Fruit fly (Drosophila melanogaster) whole organism, embryonic: ENCODE data around the gene dec.
A peak's percentile ranks its signal among the peaks of the same experiment; 100 is the strongest.

Experiments used
- Aef1 ChIP-seq: fragments of 200-800 bp; sonication (Bioruptor generic); IDR thresholded peaks from 3 replicates; pipeline ENCODE4 v1.3.6; 2022; ENCODE audit warnings: missing biosample characterization, missing genetic modification characterization
- Antp ChIP-seq: fragments of 200-800 bp; sonication (Bioruptor generic); optimal IDR thresholded peaks from 3 replicates; lab custom pipeline; 2016; ENCODE audit warnings: missing biosample characterization, missing genetic modification characterization
- Awh ChIP-seq: fragments of 200-800 bp; sonication (Bioruptor generic); IDR thresholded peaks from 2 replicates; pipeline ENCODE4, ENCODE4 v1.3.6; 2022; ENCODE audit warnings: missing biosample characterization, missing genetic modification characterization
- BEAF-32 ChIP-seq: fragments of 200-800 bp; sonication (Bioruptor generic); optimal IDR thresholded peaks from 3 replicates; lab custom pipeline; 2017; ENCODE audit warnings: missing biosample characterization, missing genetic modification characterization, mild to moderate bottlenecking, moderate library complexity, missing genetic modification reagents
- CG10366 ChIP-seq: fragments of 200-800 bp; sonication (Bioruptor generic); IDR thresholded peaks from 2 replicates; pipeline ENCODE4 v1.3.6; 2022; ENCODE audit warnings: missing biosample characterization, missing genetic modification characterization
- CG10431 ChIP-seq: fragments of 200-800 bp; sonication (Bioruptor generic); optimal IDR thresholded peaks from 3 replicates; lab custom pipeline; 2018; ENCODE audit warnings: missing biosample characterization, mild to moderate bottlenecking, missing genetic modification characterization
- CG10979 ChIP-seq: fragments of 200-800 bp; sonication (Bioruptor generic); optimal IDR thresholded peaks from 2 replicates; lab custom pipeline; 2018; ENCODE audit warnings: missing biosample characterization, mild to moderate bottlenecking, missing genetic modification characterization, moderate library complexity
- CG12155 ChIP-seq: fragments of 200-800 bp; sonication (Bioruptor generic); optimal IDR thresholded peaks from 3 replicates; lab custom pipeline; 2016; ENCODE audit warnings: missing biosample characterization, missing genetic modification characterization
- CG13894 ChIP-seq: fragments of 200-800 bp; sonication (Bioruptor generic); optimal IDR thresholded peaks from 3 replicates; lab custom pipeline; 2018; ENCODE audit warnings: missing biosample characterization, mild to moderate bottlenecking, missing genetic modification characterization, moderate library complexity
- CG14710 ChIP-seq: fragments of 200-800 bp; sonication (Bioruptor generic); optimal IDR thresholded peaks from 3 replicates; lab custom pipeline; 2019; ENCODE audit warnings: missing biosample characterization, mild to moderate bottlenecking, missing genetic modification characterization, moderate library complexity
- CG14965 ChIP-seq: fragments of 200-800 bp; sonication (Bioruptor generic); optimal IDR thresholded peaks from 2 replicates; lab custom pipeline; 2016; ENCODE audit warnings: missing biosample characterization, missing genetic modification characterization, borderline replicate concordance
- CG15073 ChIP-seq: fragments of 200-800 bp; sonication (Bioruptor generic); optimal IDR thresholded peaks from 2 replicates; lab custom pipeline; 2016; ENCODE audit warnings: missing biosample characterization, missing genetic modification characterization
- CG1603 ChIP-seq: fragments of 200-800 bp; sonication (Bioruptor generic); optimal IDR thresholded peaks from 2 replicates; lab custom pipeline; 2019; ENCODE audit warnings: missing biosample characterization, mild to moderate bottlenecking, missing genetic modification characterization, moderate library complexity
- CG1647 ChIP-seq: fragments of 200-800 bp; sonication (Bioruptor generic); optimal IDR thresholded peaks from 3 replicates; lab custom pipeline; 2016; ENCODE audit warnings: missing biosample characterization, missing genetic modification characterization
- CG16813 ChIP-seq: fragments of 200-800 bp; sonication (Bioruptor generic); IDR thresholded peaks from 3 replicates; pipeline ENCODE4 v1.3.6; 2022; ENCODE audit warnings: missing biosample characterization, missing genetic modification characterization; ENCODE audit not compliant: partially characterized antibody
- CG17359 ChIP-seq: fragments of 200-800 bp; sonication (Bioruptor generic); optimal IDR thresholded peaks from 3 replicates; lab custom pipeline; 2018; ENCODE audit warnings: missing biosample characterization, mild to moderate bottlenecking, missing genetic modification characterization, moderate library complexity
- CG17385 ChIP-seq: fragments of 200-800 bp; sonication (Bioruptor generic); optimal IDR thresholded peaks from 3 replicates; lab custom pipeline; 2018; ENCODE audit warnings: missing biosample characterization, mild to moderate bottlenecking, missing genetic modification characterization
- CG1792 ChIP-seq: fragments of 200-800 bp; sonication (Bioruptor generic); optimal IDR thresholded peaks from 2 replicates; lab custom pipeline; 2016; ENCODE audit warnings: missing biosample characterization, missing genetic modification characterization
- CG2120 ChIP-seq: fragments of 200-800 bp; sonication (Bioruptor generic); optimal IDR thresholded peaks from 3 replicates; lab custom pipeline; 2016; ENCODE audit warnings: missing biosample characterization, missing genetic modification characterization
- CG30431 ChIP-seq: fragments of 200-800 bp; sonication (Bioruptor generic); optimal IDR thresholded peaks from 2 replicates; lab custom pipeline; 2017; ENCODE audit warnings: missing biosample characterization, missing genetic modification characterization
- CG34224 ChIP-seq: fragments of 200-800 bp; sonication (Bioruptor generic); IDR thresholded peaks from 3 replicates; pipeline ENCODE4 v1.3.6; 2022; ENCODE audit warnings: missing biosample characterization, missing genetic modification characterization; ENCODE audit not compliant: partially characterized antibody
- CG7928 ChIP-seq: fragments of 200-800 bp; sonication (Bioruptor generic); optimal IDR thresholded peaks from 2 replicates; lab custom pipeline; 2017; ENCODE audit warnings: missing biosample characterization, mild to moderate bottlenecking, missing genetic modification characterization
- Dip2 ChIP-seq: fragments of 200-800 bp; sonication (Bioruptor generic); IDR thresholded peaks from 2 replicates; pipeline ENCODE4 v1.3.6; 2022; ENCODE audit warnings: missing biosample characterization, missing genetic modification characterization
- ERR ChIP-seq: fragments of 200-800 bp; sonication (Bioruptor generic); optimal IDR thresholded peaks from 2 replicates; lab custom pipeline; 2016; ENCODE audit warnings: missing biosample characterization, missing genetic modification characterization
- GATAe ChIP-seq: fragments of 200-800 bp; sonication (Bioruptor generic); conservative IDR thresholded peaks from 2 replicates; pipeline ENCODE4 v1.3.6; 2022; ENCODE audit warnings: missing biosample characterization, missing genetic modification characterization
- Gug ChIP-seq: fragments of 200-800 bp; sonication (Bioruptor generic); IDR thresholded peaks from 4 replicates; pipeline ENCODE4 v1.3.6; 2022; ENCODE audit warnings: missing biosample characterization, missing genetic modification characterization
- HLH4C ChIP-seq: fragments of 200-800 bp; sonication (Bioruptor generic); IDR thresholded peaks from 3 replicates; pipeline ENCODE4 v1.3.6; 2022; ENCODE audit warnings: missing biosample characterization, missing genetic modification characterization; ENCODE audit not compliant: partially characterized antibody
- HmgZ ChIP-seq: fragments of 200-800 bp; sonication (Bioruptor generic); optimal IDR thresholded peaks from 2 replicates; lab custom pipeline; 2018; ENCODE audit warnings: missing biosample characterization, mild to moderate bottlenecking, missing genetic modification characterization
- Optix ChIP-seq: fragments of 200-800 bp; sonication (Bioruptor generic); IDR thresholded peaks from 3 replicates; pipeline ENCODE4 v1.3.6; 2022; ENCODE audit warnings: missing biosample characterization, missing genetic modification characterization
- Sox102F ChIP-seq: fragments of 200-800 bp; sonication (Bioruptor generic); optimal IDR thresholded peaks from 2 replicates; lab custom pipeline; 2018; ENCODE audit warnings: missing biosample characterization, mild to moderate bottlenecking, missing genetic modification characterization, moderate library complexity
- al ChIP-seq: fragments of 200-800 bp; sonication (Bioruptor generic); IDR thresholded peaks from 2 replicates; pipeline ENCODE4 v1.3.6; 2022; ENCODE audit warnings: missing biosample characterization, missing genetic modification characterization
- ase ChIP-seq: fragments of 200-800 bp; sonication (Bioruptor generic); IDR thresholded peaks from 3 replicates; pipeline ENCODE4 v1.3.6; 2022; ENCODE audit warnings: missing biosample characterization, missing genetic modification characterization
- bigmax ChIP-seq: fragments of 200-800 bp; sonication (Bioruptor generic); optimal IDR thresholded peaks from 2 replicates; lab custom pipeline; 2018; ENCODE audit warnings: missing biosample characterization, mild to moderate bottlenecking, missing genetic modification characterization
- bowl ChIP-seq: fragments of 200-800 bp; sonication (Bioruptor generic); IDR thresholded peaks from 2 replicates; pipeline ENCODE4 v1.3.6; 2022; ENCODE audit warnings: missing biosample characterization, missing genetic modification characterization
- caup ChIP-seq: fragments of 200-800 bp; sonication (Bioruptor generic); optimal IDR thresholded peaks from 3 replicates; lab custom pipeline; 2017; ENCODE audit warnings: missing biosample characterization, mild to moderate bottlenecking, missing genetic modification characterization, moderate library complexity; ENCODE audit not compliant: severe bottlenecking
- crc ChIP-seq: fragments of 200-800 bp; sonication (Bioruptor generic); optimal IDR thresholded peaks from 2 replicates; lab custom pipeline; 2016; ENCODE audit warnings: missing biosample characterization, missing genetic modification characterization
- crol ChIP-seq: fragments of 200-800 bp; sonication (Bioruptor generic); IDR thresholded peaks from 2 replicates; pipeline ENCODE4 v1.3.6; 2022; ENCODE audit warnings: missing biosample characterization, missing genetic modification characterization
- dysf ChIP-seq: fragments of 200-800 bp; sonication (Bioruptor generic); IDR thresholded peaks from 3 replicates; pipeline ENCODE4 v1.3.6; 2022; ENCODE audit warnings: missing biosample characterization, missing genetic modification characterization
- ewg ChIP-seq: fragments of 200-800 bp; sonication (Bioruptor generic); optimal IDR thresholded peaks from 3 replicates; lab custom pipeline; 2017; ENCODE audit warnings: mild to moderate bottlenecking, missing biosample characterization, missing genetic modification reagents, missing genetic modification characterization
- fd102C ChIP-seq: fragments of 200-800 bp; sonication (Bioruptor generic); optimal IDR thresholded peaks from 2 replicates; lab custom pipeline; 2018; ENCODE audit warnings: missing biosample characterization, mild to moderate bottlenecking, missing genetic modification characterization, moderate library complexity
- her ChIP-seq: fragments of 200-800 bp; sonication (Bioruptor generic); optimal IDR thresholded peaks from 2 replicates; lab custom pipeline; 2016; ENCODE audit warnings: missing biosample characterization, missing genetic modification characterization
- org-1 ChIP-seq: fragments of 200-800 bp; sonication (Bioruptor generic); optimal IDR thresholded peaks from 2 replicates; lab custom pipeline; 2017; ENCODE audit warnings: missing biosample characterization, missing genetic modification characterization
- prd ChIP-seq, 3 experiments: fragments of >200 bp in 2 of 3; fragments of 200-800 bp in 1 of 3; sonication (Bioruptor generic) in 1 of 3; optimal IDR thresholded peaks in 2 of 3; IDR thresholded peaks in 1 of 3; 2 replicates in 2 of 3; 3 replicates in 1 of 3; pipeline versions ENCODE4 v1.3.6 to Lab custom; 2017 to 2022; ENCODE audit warnings: missing biosample characterization in 1 of 3, missing genetic modification characterization in 1 of 3
- pzg ChIP-seq: fragments of 200-800 bp; sonication (Bioruptor generic); optimal IDR thresholded peaks from 3 replicates; lab custom pipeline; 2018; ENCODE audit warnings: missing biosample characterization, mild to moderate bottlenecking, missing genetic modification characterization, moderate library complexity
- repo ChIP-seq: fragments of 200-800 bp; sonication (Bioruptor generic); optimal IDR thresholded peaks from 2 replicates; lab custom pipeline; 2016; ENCODE audit warnings: missing biosample characterization, missing genetic modification characterization
- run ChIP-seq: fragments of 200-800 bp; sonication (Bioruptor generic); optimal IDR thresholded peaks from 3 replicates; lab custom pipeline; 2018; ENCODE audit warnings: missing biosample characterization, mild to moderate bottlenecking, missing genetic modification characterization
- shn ChIP-seq: fragments of 200-800 bp; sonication (Bioruptor generic); optimal IDR thresholded peaks from 3 replicates; lab custom pipeline; 2016; ENCODE audit warnings: missing biosample characterization, missing genetic modification characterization
- tna ChIP-seq: fragments of 200-800 bp; sonication (Bioruptor generic); IDR thresholded peaks from 2 replicates; pipeline ENCODE4 v1.3.6; 2022; ENCODE audit warnings: missing biosample characterization, missing genetic modification characterization; ENCODE audit not compliant: partially characterized antibody
- wek ChIP-seq: fragments of 200-800 bp; sonication (Bioruptor generic); optimal IDR thresholded peaks from 3 replicates; lab custom pipeline; 2018; ENCODE audit warnings: missing biosample characterization, mild to moderate bottlenecking, missing genetic modification characterization, moderate library complexity

dec gene

DNA sequence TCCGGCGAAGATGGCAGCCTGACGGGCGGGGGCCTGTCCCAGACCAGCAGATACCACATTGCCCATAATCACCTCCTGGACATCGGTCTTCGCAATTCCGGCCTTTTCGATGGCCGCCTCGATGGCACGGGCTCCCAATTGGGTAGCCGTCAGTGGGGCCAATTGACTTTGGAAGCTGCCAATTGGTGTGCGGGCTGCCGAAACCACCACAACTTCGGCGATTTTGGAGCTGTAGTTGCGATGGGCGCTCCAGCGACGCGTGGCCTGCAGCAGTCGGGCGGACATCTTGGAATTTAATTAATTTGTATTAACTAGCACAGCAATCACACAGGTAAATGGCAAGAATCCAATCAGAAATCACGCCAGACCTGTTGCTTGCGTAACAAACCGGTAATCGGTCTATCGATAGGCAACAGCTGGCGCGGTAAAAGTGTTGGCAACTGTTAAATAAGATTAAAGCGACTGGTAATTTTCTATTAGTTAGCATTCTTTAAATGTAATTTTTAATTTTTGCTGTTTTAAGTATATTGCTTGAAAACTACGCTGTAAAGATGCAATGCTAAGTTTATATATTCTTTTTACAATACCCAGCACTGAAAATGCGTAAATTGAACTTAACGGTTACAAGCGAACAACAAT lies 15.5 kb upstream of the dec start, which contains the start of gene Acat1 (continued):
- peak; percentile 39 for TF ChIP-seq CG10979 (tag; lab: Kevin White, UChicago)
- peak; percentile 14 for TF ChIP-seq her
- 0 out of 3 replicates have a peak, but pooled peaks have one; percentile 20 for TF ChIP-seq dysf (GFP tag; lab: Robert Waterston, UW)
- TF ChIP-seq shn, result no peak
- TF ChIP-seq Antp (GFP tag; lab: Kevin White, UChicago), result peak; percentile 5
- TF ChIP-seq CG30431, result no peak
- no peak for TF ChIP-seq Optix (GFP tag; lab: Robert Waterston, UW)
- TF ChIP-seq pzg (GFP tag; lab: Kevin White, UChicago), result peak; percentile 50
- TF ChIP-seq Aef1 (GFP tag; lab: Robert Waterston, UW), result 0 out of 3 replicates have a peak, but pooled peaks have one; percentile 16
- peak; percentile 7; the same call in 1 of the 2 replicates for TF ChIP-seq al (GFP tag; lab: Robert Waterston, UW)
- TF ChIP-seq CG17385 (GFP tag; lab: Kevin White, UChicago), result no peak
- no peak for TF ChIP-seq CG1603 (tag; lab: Kevin White, UChicago)
- TF ChIP-seq CG14965 (GFP tag; lab: Kevin White, UChicago), result no peak
- TF ChIP-seq bigmax (GFP tag; lab: Kevin White, UChicago), result no peak
- no peak for TF ChIP-seq CG15073 (GFP tag; lab: Kevin White, UChicago)
- peak; percentile 65 for TF ChIP-seq caup
- no peak for TF ChIP-seq CG16813 (GFP tag; lab: Robert Waterston, UW)
- TF ChIP-seq Gug (GFP tag; lab: Robert Waterston, UW), result no peak
- TF ChIP-seq run (tag; lab: Kevin White, UChicago), result no peak
- TF ChIP-seq CG2120 (GFP tag; lab: Kevin White, UChicago), result peak; percentile 80
- peak; percentile 42 for TF ChIP-seq repo
- peak; percentile 33; the same call in 1 of the 2 replicates for TF ChIP-seq CG10366 (GFP tag; lab: Robert Waterston, UW)
- TF ChIP-seq CG34224 (GFP tag; lab: Robert Waterston, UW), result peak; percentile 58; the same call in 2 of the 3 replicates
- peak; percentile 65 for TF ChIP-seq CG12155 (GFP tag; lab: Kevin White, UChicago)
- peak; percentile 53 for TF ChIP-seq CG14710 (tag; lab: Kevin White, UChicago)
- TF ChIP-seq BEAF-32 (GFP tag; lab: Kevin White, UChicago), result peak; percentile 57
- no peak for TF ChIP-seq CG1647 (GFP tag; lab: Kevin White, UChicago)
- no peak for TF ChIP-seq tna
- no peak for TF ChIP-seq ERR
- no peak for TF ChIP-seq CG17359 (tag; lab: Kevin White, UChicago)
- TF ChIP-seq HmgZ (tag; lab: Kevin White, UChicago), result peak; percentile 34
- TF ChIP-seq crc (GFP tag; lab: Kevin White, UChicago), result peak; percentile 1
- TF ChIP-seq fd102C (GFP tag; lab: Kevin White, UChicago), result no peak
- TF ChIP-seq bowl (GFP tag; lab: Robert Waterston, UW), result no peak
- no peak for TF ChIP-seq ase (GFP tag; lab: Robert Waterston, UW)
- no peak for TF ChIP-seq Dip2 (GFP tag; lab: Robert Waterston, UW)
- peak; percentile 69 for TF ChIP-seq Sox102F
- TF ChIP-seq ewg, result peak; percentile 17
- TF ChIP-seq CG13894 (tag; lab: Kevin White, UChicago), result no peak
- TF ChIP-seq crol (GFP tag; lab: Robert Waterston, UW), result no peak
- no peak for TF ChIP-seq CG10431
- no peak for TF ChIP-seq CG7928 (GFP tag; lab: Kevin White, UChicago)
- TF ChIP-seq HLH4C (GFP tag; lab: Robert Waterston, UW), result 0 out of 3 replicates have a peak, but pooled peaks have one; percentile 42
- no peak for TF ChIP-seq prd (optimal IDR thresholded peaks at IDR 0.05; lab: Kevin White, UChicago)
- peak; percentile 72 for TF ChIP-seq prd (GFP tag; IDR thresholded peaks at IDR 0.05; lab: Robert Waterston, UW)
- TF ChIP-seq wek (GFP tag; lab: Kevin White, UChicago), result no peak
- TF ChIP-seq GATAe, result no peak
- TF ChIP-seq Awh (GFP tag; lab: Robert Waterston, UW), result peak; percentile 47; the same call in 1 of the 2 replicates
- TF ChIP-seq org-1 (GFP tag; lab: Kevin White, UChicago), result no peak
- TF ChIP-seq CG1792 (GFP tag; lab: Kevin White, UChicago), result no peak
